Worm (Caenorhabditis elegans): ENCODE measurements around the gene Y40B10A.11.

Y40B10A.11 gene

ce11 chrV:2055765-2056504 lies 4.5 kb upstream of the Y40B10A.11 start:
- no peak for TF ChIP-seq unc-62 (GFP tag; optimal IDR thresholded peaks at IDR 0.05)

- TF ChIP-seq unc-62 (GFP tag; optimal IDR thresholded peaks at IDR 0.05), result no peak
Observed at ce11 chrV:2054254-2054653, 2.8 kb upstream of the Y40B10A.11 start.

- no peak for TF ChIP-seq unc-62 (GFP tag; optimal IDR thresholded peaks at IDR 0.05)
Observed at ce11 chrV:2053509-2053908, 2.1 kb upstream of the Y40B10A.11 start, which contains the start of gene comt-5. Gene comt-5, minus strand, starts transcription at chrV:2053609.

- TF ChIP-seq unc-62 (GFP tag; optimal IDR thresholded peaks at IDR 0.05), result no peak
Observed at ce11 chrV:2050790-2051189, 617 bp downstream of the Y40B10A.11 start.

ce11 chrV:2050136-2050535 lies 1.3 kb downstream of the Y40B10A.11 start, which contains the start of gene comt-4:
Gene comt-4, minus strand, starts transcription at chrV:2050185.
- no peak for TF ChIP-seq unc-62 (GFP tag; optimal IDR thresholded peaks at IDR 0.05)

- no peak for TF ChIP-seq unc-62 (GFP tag; optimal IDR thresholded peaks at IDR 0.05)
Observed at ce11 chrV:2045956-2046355, 5.5 kb downstream of the Y40B10A.11 start, which contains the start of gene Y40B10A.5. Gene Y40B10A.5, minus strand, starts transcription at chrV:2046056.

ce11 chrV:2035545-2035944 lies 15.9 kb downstream of the Y40B10A.11 start, which contains the start of gene srab-23:
Gene srab-23, minus strand, starts transcription at chrV:2035645.
- TF ChIP-seq unc-62 (GFP tag; optimal IDR thresholded peaks at IDR 0.05), result no peak

ce11 chrV:2031454-2031853 lies 20.0 kb downstream of the Y40B10A.11 start, which contains the start of gene hil-6:
Gene hil-6, minus strand, starts transcription at chrV:2031554.
- TF ChIP-seq unc-62 (GFP tag; optimal IDR thresholded peaks at IDR 0.05), result no peak

ce11 chrV:2030661-2031060 lies 20.7 kb downstream of the Y40B10A.11 start:
- TF ChIP-seq unc-62 (GFP tag; optimal IDR thresholded peaks at IDR 0.05), result no peak

- no peak for TF ChIP-seq unc-62 (GFP tag; optimal IDR thresholded peaks at IDR 0.05)
Observed at ce11 chrV:2029877-2030276, 21.5 kb downstream of the Y40B10A.11 start, which contains the start of gene F59A7.12. Gene F59A7.12, plus strand, starts transcription at chrV:2030177.

- no peak for TF ChIP-seq unc-62 (GFP tag; optimal IDR thresholded peaks at IDR 0.05)
Observed at ce11 chrV:2027787-2028186, 23.6 kb downstream of the Y40B10A.11 start, which contains the start of gene srab-13. Gene srab-13, minus strand, starts transcription at chrV:2027887.

ce11 chrV:2022374-2022773 lies 29.0 kb downstream of the Y40B10A.11 start, which contains the start of gene F59A7.5:
Gene F59A7.5, plus strand, starts transcription at chrV:2022674.
- no peak for TF ChIP-seq unc-62 (GFP tag; optimal IDR thresholded peaks at IDR 0.05)

ce11 chrV:2021283-2021682 lies 30.1 kb downstream of the Y40B10A.11 start:
- TF ChIP-seq unc-62 (GFP tag; optimal IDR thresholded peaks at IDR 0.05), result no peak

ce11 chrV:2018689-2019088 lies 32.7 kb downstream of the Y40B10A.11 start, which contains the start of gene F59A7.14:
Gene F59A7.14, plus strand, starts transcription at chrV:2018989.
- no peak for TF ChIP-seq unc-62 (GFP tag; optimal IDR thresholded peaks at IDR 0.05)

ce11 chrV:2016428-2016827 lies 35.0 kb downstream of the Y40B10A.11 start, which contains the start of gene F59A7.2:
Gene F59A7.2, minus strand, starts transcription at chrV:2016528.
- no peak for TF ChIP-seq unc-62 (GFP tag; optimal IDR thresholded peaks at IDR 0.05)

- no peak for TF ChIP-seq unc-62 (GFP tag; optimal IDR thresholded peaks at IDR 0.05)
Observed at ce11 chrV:2013824-2014223, 37.6 kb downstream of the Y40B10A.11 start, which contains the start of gene F59A7.11. Gene F59A7.11, minus strand, starts transcription at chrV:2013924.

- TF ChIP-seq unc-62 (GFP tag; optimal IDR thresholded peaks at IDR 0.05), result no peak
Observed at ce11 chrV:2011777-2012176, 39.6 kb downstream of the Y40B10A.11 start, which contains the start of gene F59A7.7. Gene F59A7.7, plus strand, starts transcription at chrV:2012077.
